Worm (Caenorhabditis elegans) whole organism, L1 larva: ENCODE data around the gene nspg-14.

Source experiments
- C16A3.4 ChIP-seq: fragments of 150-350 bp; optimal IDR thresholded peaks from 2 replicates; lab custom pipeline; 2014; ENCODE audit warnings: missing biosample characterization, missing genetic modification characterization
- C34B4.2 ChIP-seq: sonication (generic microtip); optimal IDR thresholded peaks from 2 replicates; lab custom pipeline; 2017; ENCODE audit warnings: mild to moderate bottlenecking, missing genetic modification characterization, missing compliant biosample characterization
- Y116A8C.19 ChIP-seq: sonication (generic microtip); optimal IDR thresholded peaks from 2 replicates; lab custom pipeline; 2016; ENCODE audit warnings: missing compliant biosample characterization, missing genetic modification characterization, borderline replicate concordance
- aly-2 ChIP-seq: fragments of 150-350 bp; optimal IDR thresholded peaks from 2 replicates; lab custom pipeline; 2014; ENCODE audit warnings: missing biosample characterization, missing genetic modification characterization
- blmp-1 ChIP-seq: fragments of 150-350 bp; optimal IDR thresholded peaks from 2 replicates; lab custom pipeline; 2014; ENCODE audit warnings: missing biosample characterization, missing genetic modification characterization
- ceh-88 ChIP-seq: fragments of 200-800 bp; sonication (Bioruptor generic); IDR thresholded peaks from 2 replicates; pipeline ENCODE4 v1.3.6; 2022; ENCODE audit warnings: missing genetic modification characterization, missing compliant biosample characterization
- ceh-90 ChIP-seq: sonication (generic microtip); optimal IDR thresholded peaks from 2 replicates; lab custom pipeline; 2016; ENCODE audit warnings: missing genetic modification characterization, missing compliant biosample characterization
- ces-1 ChIP-seq: fragments of 150-350 bp; optimal IDR thresholded peaks from 2 replicates; lab custom pipeline; 2014; ENCODE audit warnings: missing biosample characterization, missing genetic modification reagents, missing genetic modification characterization
- dpl-1 ChIP-seq, 3 experiments: fragments of 150-350 bp in 2 of 3; sonication (generic microtip) in 1 of 3; optimal IDR thresholded peaks; 2 replicates each; lab custom pipeline; 2014 to 2017; ENCODE audit warnings: missing biosample characterization in 3 of 3, missing genetic modification characterization in 3 of 3, missing genetic modification reagents in 3 of 3
- dsc-1 ChIP-seq: sonication (generic microtip); optimal IDR thresholded peaks from 2 replicates; lab custom pipeline; 2016; ENCODE audit warnings: mild to moderate bottlenecking, missing genetic modification characterization, missing compliant biosample characterization
- efl-3 ChIP-seq: fragments of 200-800 bp; sonication (Bioruptor generic); optimal IDR thresholded peaks from 2 replicates; lab custom pipeline; 2018; ENCODE audit warnings: mild to moderate bottlenecking, missing genetic modification characterization, missing compliant biosample characterization
- egl-27 ChIP-seq, 2 experiments: fragments of 150-350 bp in 1 of 2; sonication (generic microtip); optimal IDR thresholded peaks; 3 replicates each; lab custom pipeline; 2017 to 2018; ENCODE audit warnings: missing biosample characterization in 2 of 2, missing genetic modification characterization in 2 of 2, missing genetic modification reagents in 2 of 2
- elt-2 ChIP-seq: sonication (generic microtip); optimal IDR thresholded peaks from 2 replicates; lab custom pipeline; 2016; ENCODE audit warnings: missing genetic modification characterization, mild to moderate bottlenecking, inconsistent platforms, missing compliant biosample characterization, missing genetic modification reagents
- elt-3 ChIP-seq, 6 experiments: fragments of 150-350 bp in 1 of 6; sonication (generic microtip); optimal IDR thresholded peaks; 2 replicates each; lab custom pipeline; 2017 to 2018; ENCODE audit warnings: missing biosample characterization in 6 of 6, missing genetic modification characterization in 6 of 6, inconsistent platforms in 1 of 6
- ets-5 ChIP-seq: fragments of 200-800 bp; sonication (Bioruptor generic); IDR thresholded peaks from 2 replicates; pipeline ENCODE4 v1.3.6; 2022; ENCODE audit warnings: missing genetic modification characterization, missing compliant biosample characterization
- fkh-4 ChIP-seq: sonication (generic microtip); optimal IDR thresholded peaks from 2 replicates; lab custom pipeline; 2016; ENCODE audit warnings: missing compliant biosample characterization, missing genetic modification characterization, borderline replicate concordance
- hlh-17 ChIP-seq: fragments of 200-800 bp; sonication (Bioruptor generic); optimal IDR thresholded peaks from 2 replicates; lab custom pipeline; 2018; ENCODE audit warnings: missing genetic modification characterization, mild to moderate bottlenecking, missing compliant biosample characterization, moderate library complexity, borderline replicate concordance
- irx-1 ChIP-seq: sonication (generic microtip); optimal IDR thresholded peaks from 2 replicates; lab custom pipeline; 2016; ENCODE audit warnings: missing genetic modification characterization, missing compliant biosample characterization
- jun-1 ChIP-seq: fragments of 150-350 bp; optimal IDR thresholded peaks from 2 replicates; lab custom pipeline; 2014; ENCODE audit warnings: missing biosample characterization, missing genetic modification reagents, missing genetic modification characterization
- lin-15B ChIP-seq: fragments of 150-350 bp; sonication (generic microtip); optimal IDR thresholded peaks from 3 replicates; lab custom pipeline; 2014; ENCODE audit warnings: missing biosample characterization, missing genetic modification characterization
- lin-35 ChIP-seq, 2 experiments: fragments of 150-350 bp; optimal IDR thresholded peaks; 2 replicates each; lab custom pipeline; 2014; ENCODE audit warnings: missing biosample characterization in 2 of 2, missing genetic modification characterization in 2 of 2, missing genetic modification reagents in 2 of 2
- lin-39 ChIP-seq: fragments of 150-350 bp; optimal IDR thresholded peaks from 2 replicates; lab custom pipeline; 2014; ENCODE audit warnings: missing biosample characterization, missing genetic modification reagents, missing genetic modification characterization
- lsy-2 ChIP-seq, 2 experiments: fragments of 150-350 bp; optimal IDR thresholded peaks; 2 replicates each; lab custom pipeline; 2014; ENCODE audit warnings: missing biosample characterization in 2 of 2, missing genetic modification characterization in 2 of 2
- mdl-1 ChIP-seq, 2 experiments: fragments of 150-350 bp; optimal IDR thresholded peaks; 2 replicates each; lab custom pipeline; 2014 to 2017; ENCODE audit warnings: missing biosample characterization in 2 of 2, missing genetic modification characterization in 2 of 2, inconsistent platforms in 1 of 2
- nhr-11 ChIP-seq: fragments of 150-350 bp; optimal IDR thresholded peaks from 2 replicates; lab custom pipeline; 2014; ENCODE audit warnings: missing biosample characterization, missing genetic modification characterization
- nhr-19 ChIP-seq: fragments of 200-800 bp; sonication (Bioruptor generic); conservative IDR thresholded peaks from 2 replicates; pipeline ENCODE4 v1.3.6; 2022; ENCODE audit warnings: missing genetic modification characterization, missing compliant biosample characterization
- nhr-20 ChIP-seq: sonication (generic microtip); optimal IDR thresholded peaks from 2 replicates; lab custom pipeline; 2016; ENCODE audit warnings: mild to moderate bottlenecking, missing genetic modification characterization, missing compliant biosample characterization
- nhr-47 ChIP-seq: sonication (generic microtip); optimal IDR thresholded peaks from 2 replicates; lab custom pipeline; 2016; ENCODE audit warnings: mild to moderate bottlenecking, missing genetic modification characterization, moderate library complexity, missing compliant biosample characterization
- nhr-71 ChIP-seq: sonication (generic microtip); optimal IDR thresholded peaks from 2 replicates; lab custom pipeline; 2016; ENCODE audit warnings: mild to moderate bottlenecking, missing genetic modification characterization, moderate library complexity, missing compliant biosample characterization
- nhr-76 ChIP-seq: sonication (generic microtip); optimal IDR thresholded peaks from 2 replicates; lab custom pipeline; 2017; ENCODE audit warnings: missing biosample characterization, missing genetic modification characterization
- nhr-85 ChIP-seq: sonication (generic microtip); peaks from one replicate; lab custom pipeline; 2016; ENCODE audit warnings: missing genetic modification characterization, inconsistent platforms, missing compliant biosample characterization
- nhr-90 ChIP-seq: sonication (generic microtip); optimal IDR thresholded peaks from 2 replicates; lab custom pipeline; 2016; ENCODE audit warnings: mild to moderate bottlenecking, missing genetic modification characterization, missing compliant biosample characterization; ENCODE audit not compliant: poor library complexity
- pax-3 ChIP-seq: fragments of 200-800 bp; sonication (Bioruptor generic); optimal IDR thresholded peaks from 2 replicates; lab custom pipeline; 2018; ENCODE audit warnings: mild to moderate bottlenecking, missing genetic modification characterization, moderate library complexity, missing compliant biosample characterization
- pqm-1 ChIP-seq: sonication (generic microtip); optimal IDR thresholded peaks from 3 replicates; lab custom pipeline; 2017; ENCODE audit warnings: missing biosample characterization, missing genetic modification characterization
- rnt-1 ChIP-seq: sonication (generic microtip); optimal IDR thresholded peaks from 2 replicates; lab custom pipeline; 2016; ENCODE audit warnings: mild to moderate bottlenecking, missing genetic modification characterization, moderate library complexity, missing compliant biosample characterization
- skn-1 ChIP-seq: fragments of 150-350 bp; optimal IDR thresholded peaks from 2 replicates; lab custom pipeline; 2014; ENCODE audit warnings: missing biosample characterization, missing genetic modification characterization
- snpc-4 ChIP-seq: fragments of 150-350 bp; optimal IDR thresholded peaks from 2 replicates; lab custom pipeline; 2014; ENCODE audit warnings: missing biosample characterization, missing genetic modification characterization
- swsn-7 ChIP-seq: sonication (generic microtip); optimal IDR thresholded peaks from 2 replicates; lab custom pipeline; 2016; ENCODE audit warnings: missing genetic modification characterization, missing compliant biosample characterization
- tbx-2 ChIP-seq: sonication (generic microtip); optimal IDR thresholded peaks from 2 replicates; lab custom pipeline; 2016; ENCODE audit warnings: missing genetic modification characterization, missing compliant biosample characterization
- unc-62 ChIP-seq: fragments of 150-350 bp; optimal IDR thresholded peaks from 2 replicates; lab custom pipeline; 2014; ENCODE audit warnings: missing biosample characterization, missing genetic modification reagents, missing genetic modification characterization
- unc-86 ChIP-seq: sonication (generic microtip); optimal IDR thresholded peaks from 2 replicates; lab custom pipeline; 2016; ENCODE audit warnings: missing genetic modification characterization, missing compliant biosample characterization
- vab-15 ChIP-seq: sonication (generic microtip); optimal IDR thresholded peaks from 2 replicates; lab custom pipeline; 2017; ENCODE audit warnings: missing genotype, mild to moderate bottlenecking, missing genetic modification characterization, missing compliant biosample characterization
- xbp-1 ChIP-seq: sonication (generic microtip); optimal IDR thresholded peaks from 2 replicates; lab custom pipeline; 2016; ENCODE audit warnings: missing genetic modification characterization, missing compliant biosample characterization
- zag-1 ChIP-seq: fragments of 150-350 bp; optimal IDR thresholded peaks from 2 replicates; lab custom pipeline; 2014; ENCODE audit warnings: missing biosample characterization, missing genetic modification characterization
- zip-4 ChIP-seq: fragments of 200-800 bp; sonication (Bioruptor generic); optimal IDR thresholded peaks from 2 replicates; lab custom pipeline; 2018; ENCODE audit warnings: mild to moderate bottlenecking, missing genetic modification characterization, moderate library complexity, missing compliant biosample characterization
- ztf-11 ChIP-seq, 2 experiments: sonication (generic microtip); optimal IDR thresholded peaks; 2 replicates each; lab custom pipeline; 2016 to 2017; ENCODE audit warnings: missing genetic modification characterization in 2 of 2, missing biosample characterization in 1 of 2, missing compliant biosample characterization in 1 of 2
- ztf-4 ChIP-seq: fragments of 150-350 bp; optimal IDR thresholded peaks from 2 replicates; lab custom pipeline; 2014; ENCODE audit warnings: missing biosample characterization, missing genetic modification characterization

Gene nspg-14

ce11 chrX:5275209-5275608 is 22.4 kb downstream of the nspg-14 start, which contains the start of gene hst-6 (continued):
- TF ChIP-seq ztf-11 (tag; optimal IDR thresholded peaks at IDR 0.05; lab: Kevin White, UChicago) (peak in 1 of 2 experiments; percentile 6), unc-86 (tag; lab: Kevin White, UChicago) (peak; percentile 47), blmp-1 (peak; percentile 53), nhr-76 (tag; lab: Kevin White, UChicago) (no peak), pax-3 (tag; lab: Kevin White, UChicago) (no peak), skn-1 (tag; lab: Kevin White, UChicago) (peak; percentile 62), nhr-71 (tag; lab: Kevin White, UChicago) (peak; percentile 67), zag-1 (tag; lab: Kevin White, UChicago) (no peak), unc-62 (no peak), nhr-20 (tag; lab: Kevin White, UChicago) (peak; percentile 67), nhr-19 (GFP tag; lab: Robert Waterston, UW) (peak; percentile 37), ceh-90 (tag; lab: Kevin White, UChicago) (no peak), lin-15B (tag; lab: Kevin White, UChicago) (peak; percentile 33), nhr-85 (tag; lab: Kevin White, UChicago) (peak; percentile 51), xbp-1 (peak; percentile 65), nhr-90 (tag; lab: Kevin White, UChicago) (peak; percentile 49), efl-3 (no peak)

- TF ChIP-seq elt-3 (tag; optimal IDR thresholded peaks at IDR 0.05; lab: Kevin White, UChicago) (peak in 1 of 6 experiments; percentile 11), ceh-88 (GFP tag; lab: Robert Waterston, UW) (no peak), blmp-1 (peak; percentile 70)
Observed at ce11 chrX:5276772-5277171, 23.9 kb downstream of the nspg-14 start.

ce11 chrX:5278249-5278648 is 25.4 kb downstream of the nspg-14 start:
- TF ChIP-seq ets-5 (GFP tag; lab: Robert Waterston, UW): no peak
- TF ChIP-seq efl-3: no peak
- no peak for TF ChIP-seq zag-1 (tag; lab: Kevin White, UChicago)
- no peak for TF ChIP-seq lin-39
- TF ChIP-seq pax-3 (tag; lab: Kevin White, UChicago): no peak
- no peak for TF ChIP-seq Y116A8C.19 (tag; lab: Kevin White, UChicago)
- TF ChIP-seq vab-15 (tag; lab: Kevin White, UChicago): no peak
- no peak for TF ChIP-seq nhr-20 (tag; lab: Kevin White, UChicago)
- TF ChIP-seq C16A3.4 (tag; lab: Kevin White, UChicago): no peak
- no peak for TF ChIP-seq tbx-2 (tag; lab: Kevin White, UChicago)
- TF ChIP-seq fkh-4 (tag; lab: Kevin White, UChicago): no peak
- TF ChIP-seq ceh-88 (GFP tag; lab: Robert Waterston, UW): no peak
- no peak for TF ChIP-seq nhr-11 (tag; lab: Kevin White, UChicago)
- no peak for TF ChIP-seq rnt-1
- no peak for TF ChIP-seq ztf-11 (tag; optimal IDR thresholded peaks at IDR 0.05; lab: Kevin White, UChicago)
- no peak for TF ChIP-seq ces-1 (GFP tag; lab: Kevin White, UChicago)
- TF ChIP-seq jun-1: no peak
- TF ChIP-seq pqm-1 (tag; lab: Kevin White, UChicago): no peak
- no peak for TF ChIP-seq zip-4 (GFP tag; lab: Kevin White, UChicago)
- TF ChIP-seq aly-2 (tag; lab: Kevin White, UChicago): no peak
- TF ChIP-seq, all 84 proteins: peak for 0

ce11 chrX:5279170-5279635 is 26.4 kb downstream of the nspg-14 start, which contains the start of gene Y34B4A.2:
Gene Y34B4A.2 (plus strand): TSS chrX:5279497.
- TF ChIP-seq nhr-47 (tag; lab: Kevin White, UChicago): peak; percentile 50
- TF ChIP-seq irx-1 (tag; lab: Kevin White, UChicago): peak; percentile 33
- peak in 2 of 3 experiments; percentile 5 to 33 for TF ChIP-seq dpl-1 (GFP tag; optimal IDR thresholded peaks at IDR 0.05; lab: Kevin White, UChicago)
- TF ChIP-seq snpc-4 (tag; lab: Kevin White, UChicago): no peak
- no peak for TF ChIP-seq C34B4.2 (tag; lab: Kevin White, UChicago)
- peak; percentile 16 to 50 for TF ChIP-seq lin-35 (GFP tag; optimal IDR thresholded peaks at IDR 0.05; lab: Kevin White, UChicago)
- peak; percentile 42 for TF ChIP-seq dsc-1 (tag; lab: Kevin White, UChicago)
- TF ChIP-seq rnt-1: peak; percentile 25
- TF ChIP-seq lsy-2 (tag; optimal IDR thresholded peaks at IDR 0.05; lab: Kevin White, UChicago): peak in 1 of 2 experiments; percentile 36
- TF ChIP-seq swsn-7: peak; percentile 39
- TF ChIP-seq hlh-17 (GFP tag; lab: Kevin White, UChicago): no peak
- TF ChIP-seq mdl-1 (tag; optimal IDR thresholded peaks at IDR 0.05; lab: Kevin White, UChicago): no peak
- peak; percentile 62 for TF ChIP-seq elt-2 (tag; lab: Kevin White, UChicago)
- no peak for TF ChIP-seq ztf-4 (tag; lab: Kevin White, UChicago)
- TF ChIP-seq egl-27 (tag; optimal IDR thresholded peaks at IDR 0.05; lab: Kevin White, UChicago): no peak
- peak; percentile 26 for TF ChIP-seq jun-1
